Fruit fly (Drosophila melanogaster) whole organism, prepupa: ENCODE data around the gene Shc.

Experiments
- CG10631 ChIP-seq: fragments of 200-800 bp; sonication (Bioruptor generic); optimal IDR thresholded peaks from 2 replicates; lab custom pipeline; 2016; ENCODE audit warnings: missing biosample characterization, missing genetic modification characterization
- CG11902 ChIP-seq: fragments of 200-800 bp; sonication (Bioruptor generic); optimal IDR thresholded peaks from 3 replicates; lab custom pipeline; 2016; ENCODE audit warnings: missing biosample characterization, missing genetic modification characterization
- CG1621 ChIP-seq: fragments of 200-800 bp; sonication (Bioruptor generic); optimal IDR thresholded peaks from 3 replicates; lab custom pipeline; 2018; ENCODE audit warnings: missing biosample characterization, mild to moderate bottlenecking, missing genetic modification characterization
- CG31627 ChIP-seq: fragments of 200-800 bp; sonication (Bioruptor generic); optimal IDR thresholded peaks from 3 replicates; lab custom pipeline; 2016; ENCODE audit warnings: missing biosample characterization, missing genetic modification characterization
- CG32006 ChIP-seq: fragments of 200-800 bp; sonication (Bioruptor generic); optimal IDR thresholded peaks from 3 replicates; lab custom pipeline; 2017; ENCODE audit warnings: missing biosample characterization, mild to moderate bottlenecking, missing genetic modification characterization
- CG34406 ChIP-seq: fragments of 200-800 bp; sonication (Bioruptor generic); optimal IDR thresholded peaks from 3 replicates; lab custom pipeline; 2016; ENCODE audit warnings: missing biosample characterization, missing genetic modification characterization
- CG3919 ChIP-seq: fragments of 200-800 bp; sonication (Bioruptor generic); optimal IDR thresholded peaks from 3 replicates; lab custom pipeline; 2016; ENCODE audit warnings: missing biosample characterization, missing genetic modification characterization
- CG4318 ChIP-seq: fragments of 200-800 bp; sonication (Bioruptor generic); optimal IDR thresholded peaks from 3 replicates; lab custom pipeline; 2017; ENCODE audit warnings: missing biosample characterization, mild to moderate bottlenecking, missing genetic modification characterization
- CG6163 ChIP-seq: fragments of 200-800 bp; sonication (Bioruptor generic); IDR thresholded peaks from 3 replicates; pipeline ENCODE4 v1.3.6; 2022; ENCODE audit warnings: missing biosample characterization, missing genetic modification characterization
- CG6792 ChIP-seq: fragments of 200-800 bp; sonication (Bioruptor generic); optimal IDR thresholded peaks from 3 replicates; lab custom pipeline; 2016; ENCODE audit warnings: missing biosample characterization, missing genetic modification characterization
- CG6854 ChIP-seq: fragments of 200-800 bp; sonication (Bioruptor generic); optimal IDR thresholded peaks from 2 replicates; lab custom pipeline; 2017; ENCODE audit warnings: missing biosample characterization, mild to moderate bottlenecking, missing genetic modification characterization
- CG7368 ChIP-seq: fragments of 200-800 bp; sonication (Bioruptor generic); optimal IDR thresholded peaks from 3 replicates; lab custom pipeline; 2016; ENCODE audit warnings: missing biosample characterization, missing genetic modification characterization
- CG8632 ChIP-seq: fragments of 200-800 bp; sonication (Bioruptor generic); optimal IDR thresholded peaks from 3 replicates; lab custom pipeline; 2016; ENCODE audit warnings: missing biosample characterization, missing genetic modification characterization
- CG9139 ChIP-seq: fragments of 200-800 bp; sonication (Bioruptor generic); optimal IDR thresholded peaks from 3 replicates; lab custom pipeline; 2017; ENCODE audit warnings: missing biosample characterization, mild to moderate bottlenecking, missing genetic modification characterization
- Eip78C ChIP-seq: fragments of 200-800 bp; sonication (Bioruptor generic); peaks from one replicate; lab custom pipeline; 2016; ENCODE audit warnings: missing biosample characterization, missing genetic modification characterization
- Eip93F ChIP-seq: fragments of 200-800 bp; sonication (Bioruptor generic); optimal IDR thresholded peaks from 2 replicates; lab custom pipeline; 2016; ENCODE audit warnings: missing biosample characterization, mild to moderate bottlenecking, missing genetic modification characterization
- Ets21C ChIP-seq: fragments of 200-800 bp; sonication (Bioruptor generic); optimal IDR thresholded peaks from 3 replicates; lab custom pipeline; 2016; ENCODE audit warnings: missing biosample characterization, missing genetic modification characterization
- Gug ChIP-seq: fragments of 200-800 bp; sonication (Bioruptor generic); IDR thresholded peaks from 2 replicates; pipeline ENCODE4 v1.3.6; 2022; ENCODE audit warnings: missing biosample characterization, missing genetic modification characterization
- Hr38 ChIP-seq: sonication (Bioruptor generic); optimal IDR thresholded peaks from 2 replicates; lab custom pipeline; 2016; ENCODE audit warnings: missing biosample characterization, missing genetic modification characterization
- Hr39 ChIP-seq: fragments of 200-800 bp; sonication (Bioruptor generic); optimal IDR thresholded peaks from 2 replicates; lab custom pipeline; 2016; ENCODE audit warnings: missing biosample characterization, missing genetic modification characterization
- Hr4 ChIP-seq: fragments of 200-800 bp; sonication (Bioruptor generic); optimal IDR thresholded peaks from 3 replicates; lab custom pipeline; 2016; ENCODE audit warnings: missing biosample characterization, missing genetic modification characterization
- Lpt ChIP-seq: fragments of 200-800 bp; sonication (Bioruptor generic); optimal IDR thresholded peaks from 3 replicates; lab custom pipeline; 2016; ENCODE audit warnings: missing biosample characterization, missing genetic modification characterization
- Met ChIP-seq: fragments of 200-800 bp; sonication (Bioruptor generic); optimal IDR thresholded peaks from 3 replicates; lab custom pipeline; 2016; ENCODE audit warnings: missing biosample characterization, missing genetic modification characterization
- OdsH ChIP-seq: fragments of 200-800 bp; sonication (Bioruptor generic); optimal IDR thresholded peaks from 3 replicates; lab custom pipeline; 2016; ENCODE audit warnings: missing biosample characterization, missing genetic modification characterization
- Smox ChIP-seq: fragments of 200-800 bp; sonication (Bioruptor generic); optimal IDR thresholded peaks from 3 replicates; lab custom pipeline; 2016; ENCODE audit warnings: missing biosample characterization, missing genetic modification characterization
- Sox102F ChIP-seq: fragments of 200-800 bp; sonication (Bioruptor generic); optimal IDR thresholded peaks from 2 replicates; lab custom pipeline; 2016; ENCODE audit warnings: missing biosample characterization, mild to moderate bottlenecking, missing genetic modification characterization
- Sox14 ChIP-seq: fragments of 200-800 bp; sonication (Bioruptor generic); optimal IDR thresholded peaks from 3 replicates; lab custom pipeline; 2016; ENCODE audit warnings: missing biosample characterization, missing genetic modification characterization
- acj6 ChIP-seq: fragments of 200-800 bp; sonication (Bioruptor generic); optimal IDR thresholded peaks from 3 replicates; lab custom pipeline; 2016; ENCODE audit warnings: missing biosample characterization, missing genetic modification characterization
- cyc ChIP-seq: fragments of 200-800 bp; sonication (Bioruptor generic); optimal IDR thresholded peaks from 3 replicates; lab custom pipeline; 2016; ENCODE audit warnings: missing biosample characterization, missing genetic modification characterization
- dsx ChIP-seq: fragments of 200-800 bp; optimal IDR thresholded peaks from 3 replicates; lab custom pipeline; 2019; ENCODE audit warnings: missing biosample characterization, mild to moderate bottlenecking, missing genetic modification characterization, moderate library complexity; ENCODE audit not compliant: poor library complexity, severe bottlenecking
- fd59A ChIP-seq: fragments of 200-800 bp; sonication (Bioruptor generic); optimal IDR thresholded peaks from 2 replicates; lab custom pipeline; 2017; ENCODE audit warnings: missing biosample characterization, mild to moderate bottlenecking, missing genetic modification characterization, missing genetic modification reagents
- fd85E ChIP-seq: fragments of 200-800 bp; sonication (Bioruptor generic); optimal IDR thresholded peaks from 3 replicates; lab custom pipeline; 2016; ENCODE audit warnings: missing biosample characterization, missing genetic modification characterization
- net ChIP-seq: fragments of 200-800 bp; sonication (Bioruptor generic); optimal IDR thresholded peaks from 3 replicates; lab custom pipeline; 2016; ENCODE audit warnings: missing biosample characterization, missing genetic modification characterization
- pdm3 ChIP-seq: fragments of 200-800 bp; sonication (Bioruptor generic); optimal IDR thresholded peaks from 3 replicates; lab custom pipeline; 2016; ENCODE audit warnings: missing biosample characterization, missing genetic modification characterization
- salr ChIP-seq, 2 experiments: fragments of 200-800 bp; sonication (Bioruptor generic); optimal IDR thresholded peaks; 3 replicates each; lab custom pipeline; 2016 to 2018; ENCODE audit warnings: missing biosample characterization in 2 of 2, missing genetic modification characterization in 2 of 2, mild to moderate bottlenecking in 1 of 2
- ss ChIP-seq, 2 experiments: fragments of 200-800 bp; sonication (Bioruptor generic); optimal IDR thresholded peaks; 2 replicates in 1 of 2; 3 replicates in 1 of 2; lab custom pipeline; 2017 to 2018; ENCODE audit warnings: mild to moderate bottlenecking in 2 of 2, missing biosample characterization in 2 of 2, missing genetic modification characterization in 2 of 2, moderate library complexity in 1 of 2
- svp ChIP-seq: fragments of 200-800 bp; sonication (Bioruptor generic); peaks from one replicate; lab custom pipeline; 2016; ENCODE audit warnings: missing biosample characterization, missing genetic modification characterization
- topi ChIP-seq: fragments of 200-800 bp; sonication (Bioruptor generic); optimal IDR thresholded peaks from 3 replicates; lab custom pipeline; 2016; ENCODE audit warnings: missing biosample characterization, missing genetic modification characterization

Gene Shc

dm6 chr3L:9467763-9468206 lies 41.0 kb downstream of the Shc start (continued):
- TF ChIP-seq Hr38 (GFP tag; lab: Kevin White, UChicago) (no peak), CG8632 (no peak), acj6 (GFP tag; lab: Kevin White, UChicago) (no peak), CG4318 (GFP tag; lab: Kevin White, UChicago) (no peak), Ets21C (no peak), Sox102F (peak; percentile 15), Hr4 (GFP tag; lab: Kevin White, UChicago) (no peak), CG3919 (GFP tag; lab: Kevin White, UChicago) (peak; percentile 32), cyc (GFP tag; lab: Kevin White, UChicago) (no peak), salr (GFP tag; optimal IDR thresholded peaks at IDR 0.05; lab: Kevin White, UChicago) (peak in 1 of 2 experiments; percentile 11), Eip93F (GFP tag; lab: Kevin White, UChicago) (no peak), CG6792 (GFP tag; lab: Kevin White, UChicago) (no peak), CG7368 (GFP tag; lab: Kevin White, UChicago) (no peak), Gug (no peak), CG11902 (GFP tag; lab: Kevin White, UChicago) (no peak), CG6163 (GFP tag; lab: Robert Waterston, UW) (peak; percentile 80; the same call in 2 of the 3 replicates), CG34406 (GFP tag; lab: Kevin White, UChicago) (no peak), CG6854 (GFP tag; lab: Kevin White, UChicago) (peak; percentile 48), CG1621 (tag; lab: Kevin White, UChicago) (peak; percentile 23), CG31627 (GFP tag; lab: Kevin White, UChicago) (no peak), dsx (GFP tag; lab: Kevin White, UChicago) (no peak), CG9139 (peak; percentile 58), fd85E (GFP tag; lab: Kevin White, UChicago) (peak; percentile 21), Sox14 (no peak), CG10631 (no peak)

dm6 chr3L:9468261-9468890 lies 41.6 kb downstream of the Shc start:
- TF ChIP-seq CG32006 (GFP tag; lab: Kevin White, UChicago) (peak; percentile 62), net (GFP tag; lab: Kevin White, UChicago) (peak; percentile 8), Met (GFP tag; lab: Kevin White, UChicago) (peak; percentile 17), Eip78C (peak; percentile 66), ss (GFP tag; optimal IDR thresholded peaks at IDR 0.05; lab: Kevin White, UChicago) (no peak), salr (GFP tag; optimal IDR thresholded peaks at IDR 0.05; lab: Kevin White, UChicago) (peak in 1 of 2 experiments; percentile 45), fd59A (no peak), OdsH (peak; percentile 46), Hr39 (peak; percentile 19), svp (GFP tag; lab: Kevin White, UChicago) (peak; percentile 67), Hr4 (GFP tag; lab: Kevin White, UChicago) (peak; percentile 59), fd85E (GFP tag; lab: Kevin White, UChicago) (no peak), Hr38 (GFP tag; lab: Kevin White, UChicago) (no peak), topi (peak; percentile 23), CG31627 (GFP tag; lab: Kevin White, UChicago) (peak; percentile 29), pdm3 (GFP tag; lab: Kevin White, UChicago) (peak; percentile 28), CG6792 (GFP tag; lab: Kevin White, UChicago) (no peak), Smox (peak; percentile 32), cyc (GFP tag; lab: Kevin White, UChicago) (peak; percentile 3), Sox14 (peak; percentile 20), CG4318 (GFP tag; lab: Kevin White, UChicago) (peak; percentile 9)

dm6 chr3L:9469079-9469478 lies 42.3 kb downstream of the Shc start:
- TF ChIP-seq CG9139 (no peak), ss (GFP tag; optimal IDR thresholded peaks at IDR 0.05; lab: Kevin White, UChicago) (no peak), Eip78C (peak; percentile 19), Lpt (no peak), fd59A (no peak)
